Worm (Caenorhabditis elegans) whole organism, L4 larva: Measurements from ENCODE around the gene C49F5.6.

Experiments used
- F26F4.8 ChIP-seq: fragments of 200-800 bp; sonication (Bioruptor generic); conservative IDR thresholded peaks from 2 replicates; pipeline ENCODE4 v1.3.6; 2022; ENCODE audit warnings: missing genetic modification characterization, missing compliant biosample characterization
- R02D3.7 ChIP-seq: fragments of 150-350 bp; sonication (generic microtip); optimal IDR thresholded peaks from 3 replicates; lab custom pipeline; 2014; ENCODE audit warnings: missing biosample characterization, missing genetic modification characterization
- aha-1 ChIP-seq: fragments of 150-350 bp; peaks from one replicate; lab custom pipeline; 2014; ENCODE audit warnings: missing biosample characterization, missing genetic modification characterization
- arid-1 ChIP-seq: fragments of 200-800 bp; sonication (Bioruptor generic); conservative IDR thresholded peaks from 2 replicates; pipeline ENCODE4 v1.3.6; 2022; ENCODE audit warnings: missing genetic modification reagents, missing genetic modification characterization, missing compliant biosample characterization
- ceh-20 ChIP-seq: fragments of 200-800 bp; sonication (Bioruptor generic); IDR thresholded peaks from 2 replicates; pipeline ENCODE4 v1.3.6; 2022; ENCODE audit warnings: missing genetic modification reagents, missing genetic modification characterization, missing compliant biosample characterization
- ceh-28 ChIP-seq: fragments of 150-350 bp; optimal IDR thresholded peaks from 2 replicates; lab custom pipeline; 2014; ENCODE audit warnings: missing biosample characterization, missing genetic modification reagents, missing genetic modification characterization
- ctbp-1 ChIP-seq: fragments of 200-800 bp; sonication (Bioruptor generic); IDR thresholded peaks from 2 replicates; pipeline ENCODE4 v1.3.6; 2022; ENCODE audit warnings: missing genetic modification reagents, missing genetic modification characterization, missing compliant biosample characterization
- daf-12 ChIP-seq: fragments of 150-350 bp; optimal IDR thresholded peaks from 2 replicates; lab custom pipeline; 2014; ENCODE audit warnings: missing biosample characterization, missing genetic modification reagents, missing genetic modification characterization
- daf-16 ChIP-seq, 3 experiments: sonication (generic microtip); optimal IDR thresholded peaks; 2 replicates each; lab custom pipeline; 2016 to 2017; ENCODE audit warnings: missing genetic modification characterization in 3 of 3, missing genetic modification reagents in 3 of 3, mild to moderate bottlenecking in 2 of 3, missing compliant biosample characterization in 2 of 3, missing biosample characterization in 1 of 3, moderate library complexity in 1 of 3
- daf-19 ChIP-seq: fragments of 200-800 bp; sonication (Bioruptor generic); conservative IDR thresholded peaks from 2 replicates; pipeline ENCODE4 v1.3.6; 2022; ENCODE audit warnings: missing genetic modification characterization, missing compliant biosample characterization
- dmd-6 ChIP-seq: fragments of 200-800 bp; sonication (Bioruptor generic); IDR thresholded peaks from 2 replicates; pipeline ENCODE4 v1.3.6; 2022; ENCODE audit warnings: missing genetic modification reagents, missing genetic modification characterization, missing compliant biosample characterization
- dmd-9 ChIP-seq: fragments of 200-800 bp; sonication (Bioruptor generic); IDR thresholded peaks from 2 replicates; pipeline ENCODE4 v1.3.6; 2022; ENCODE audit warnings: missing genetic modification reagents, missing genetic modification characterization, missing compliant biosample characterization
- duxl-1 ChIP-seq: sonication (generic microtip); optimal IDR thresholded peaks from 2 replicates; lab custom pipeline; 2016; ENCODE audit warnings: mild to moderate bottlenecking, missing genetic modification characterization, moderate library complexity, missing compliant biosample characterization; ENCODE audit not compliant: poor library complexity
- dve-1 ChIP-seq: sonication (generic microtip); optimal IDR thresholded peaks from 2 replicates; lab custom pipeline; 2017; ENCODE audit warnings: antibody characterized with exemption, mild to moderate bottlenecking, missing genetic modification characterization, missing compliant biosample characterization; ENCODE audit not compliant: insufficient read depth
- fos-1 ChIP-seq: fragments of 150-350 bp; optimal IDR thresholded peaks from 2 replicates; lab custom pipeline; 2014; ENCODE audit warnings: missing biosample characterization, missing genetic modification characterization
- hif-1 ChIP-seq, 2 experiments: sonication (generic microtip); optimal IDR thresholded peaks; 2 replicates each; lab custom pipeline; 2016 to 2017; ENCODE audit warnings: missing compliant biosample characterization in 2 of 2, missing genetic modification characterization in 2 of 2, missing genetic modification reagents in 2 of 2, missing genotype in 2 of 2, mild to moderate bottlenecking in 1 of 2
- jun-1 ChIP-seq: fragments of 150-350 bp; optimal IDR thresholded peaks from 2 replicates; lab custom pipeline; 2014; ENCODE audit warnings: missing biosample characterization, missing genetic modification reagents, missing genetic modification characterization
- lin-1 ChIP-seq: fragments of 200-800 bp; sonication (Bioruptor generic); IDR thresholded peaks from 2 replicates; pipeline ENCODE4 v1.3.6; 2022; ENCODE audit warnings: missing genetic modification reagents, missing genetic modification characterization, missing compliant biosample characterization
- lin-38 ChIP-seq: fragments of 200-800 bp; sonication (Bioruptor generic); IDR thresholded peaks from 2 replicates; pipeline ENCODE4 v1.3.6; 2022; ENCODE audit warnings: missing genetic modification reagents, missing genetic modification characterization, missing compliant biosample characterization
- lin-39 ChIP-seq: fragments of 150-350 bp; optimal IDR thresholded peaks from 2 replicates; lab custom pipeline; 2014; ENCODE audit warnings: missing biosample characterization, missing genetic modification reagents, missing genetic modification characterization
- lsy-2 ChIP-seq, 2 experiments: fragments of 150-350 bp in 1 of 2; sonication (generic microtip) in 1 of 2; optimal IDR thresholded peaks; 2 replicates each; lab custom pipeline; 2014 to 2017; ENCODE audit warnings: missing biosample characterization in 2 of 2, missing genetic modification characterization in 2 of 2
- madf-5 ChIP-seq, 2 experiments: fragments of 200-800 bp; sonication (Bioruptor generic); IDR thresholded peaks; 2 replicates each; pipeline ENCODE4 v1.3.6; 2022; ENCODE audit warnings: missing compliant biosample characterization in 2 of 2, missing genetic modification characterization in 2 of 2
- madf-9 ChIP-seq: fragments of 200-800 bp; sonication (Bioruptor generic); conservative IDR thresholded peaks from 2 replicates; pipeline ENCODE4 v1.3.6; 2022; ENCODE audit warnings: missing genetic modification reagents, missing genetic modification characterization, missing compliant biosample characterization
- mdt-29 ChIP-seq: fragments of 200-800 bp; sonication (Bioruptor generic); IDR thresholded peaks from 2 replicates; pipeline ENCODE4 v1.3.6; 2022; ENCODE audit warnings: missing genetic modification reagents, missing genetic modification characterization, missing compliant biosample characterization
- mep-1 ChIP-seq: fragments of 150-350 bp; sonication (generic microtip); optimal IDR thresholded peaks from 3 replicates; lab custom pipeline; 2014; ENCODE audit warnings: missing biosample characterization, missing genetic modification characterization
- mes-2 ChIP-seq: sonication (generic microtip); optimal IDR thresholded peaks from 2 replicates; lab custom pipeline; 2016; ENCODE audit warnings: missing genotype, mild to moderate bottlenecking, missing genetic modification characterization, missing compliant biosample characterization; ENCODE audit not compliant: poor library complexity, severe bottlenecking
- mxl-2 ChIP-seq: fragments of 200-800 bp; sonication (Bioruptor generic); conservative IDR thresholded peaks from 2 replicates; pipeline ENCODE4 v1.3.6; 2022; ENCODE audit warnings: missing genetic modification reagents, missing genetic modification characterization, missing compliant biosample characterization
- nhr-237 ChIP-seq: sonication (generic microtip); optimal IDR thresholded peaks from 2 replicates; lab custom pipeline; 2017; ENCODE audit warnings: missing biosample characterization, missing genetic modification characterization
- nhr-28 ChIP-seq: fragments of 150-350 bp; optimal IDR thresholded peaks from 2 replicates; lab custom pipeline; 2014; ENCODE audit warnings: missing biosample characterization, missing genetic modification characterization
- nhr-41 ChIP-seq: fragments of 200-800 bp; sonication (Bioruptor generic); IDR thresholded peaks from 2 replicates; pipeline ENCODE4 v1.3.6; 2022; ENCODE audit warnings: missing genetic modification reagents, missing genetic modification characterization, missing compliant biosample characterization
- nhr-6 ChIP-seq: fragments of 150-350 bp; optimal IDR thresholded peaks from 2 replicates; lab custom pipeline; 2014; ENCODE audit warnings: missing biosample characterization, missing genetic modification characterization
- nhr-77 ChIP-seq: fragments of 150-350 bp; optimal IDR thresholded peaks from 2 replicates; lab custom pipeline; 2014; ENCODE audit warnings: missing biosample characterization, missing genetic modification characterization
- pqm-1 ChIP-seq: sonication (generic microtip); optimal IDR thresholded peaks from 2 replicates; lab custom pipeline; 2017; ENCODE audit warnings: missing biosample characterization, missing genetic modification characterization
- sdz-12 ChIP-seq: fragments of 200-800 bp; sonication (Bioruptor generic); optimal IDR thresholded peaks from 2 replicates; lab custom pipeline; 2018; ENCODE audit warnings: mild to moderate bottlenecking, missing genetic modification characterization, missing compliant biosample characterization
- set-16 ChIP-seq: fragments of 200-800 bp; sonication (Bioruptor generic); IDR thresholded peaks from 2 replicates; pipeline ENCODE4 v1.3.6; 2022; ENCODE audit warnings: missing genetic modification reagents, missing genetic modification characterization, missing compliant biosample characterization
- skn-1 ChIP-seq: fragments of 150-350 bp; optimal IDR thresholded peaks from 2 replicates; lab custom pipeline; 2014; ENCODE audit warnings: missing biosample characterization, missing genetic modification characterization
- spr-3 ChIP-seq: fragments of 200-800 bp; sonication (Bioruptor generic); optimal IDR thresholded peaks from 2 replicates; lab custom pipeline; 2018; ENCODE audit warnings: mild to moderate bottlenecking, missing genetic modification characterization, missing compliant biosample characterization
- unc-62 ChIP-seq, 3 experiments: fragments of 150-350 bp in 1 of 3; sonication (generic microtip); optimal IDR thresholded peaks in 2 of 3; peaks in 1 of 3; 1 replicate in 1 of 3; 2 replicates in 2 of 3; lab custom pipeline; 2014 to 2017; ENCODE audit warnings: missing biosample characterization in 3 of 3, missing genetic modification characterization in 3 of 3, missing genetic modification reagents in 3 of 3, missing genotype in 1 of 3
- zag-1 ChIP-seq: fragments of 150-350 bp; optimal IDR thresholded peaks from 2 replicates; lab custom pipeline; 2014; ENCODE audit warnings: missing biosample characterization, missing genetic modification characterization
- zip-11 ChIP-seq: fragments of 200-800 bp; sonication (Bioruptor generic); IDR thresholded peaks from 2 replicates; pipeline ENCODE4 v1.3.6; 2022; ENCODE audit warnings: missing genetic modification characterization, missing compliant biosample characterization

The C49F5.6 gene

ce11 chrX:12004925-12005324 lies 16.8 kb downstream of the C49F5.6 start (continued):
- TF ChIP-seq mxl-2 (no peak), R02D3.7 (tag; lab: Kevin White, UChicago) (no peak), ceh-20 (no peak), mep-1 (tag; lab: Kevin White, UChicago) (no peak), aha-1 (tag; lab: Kevin White, UChicago) (no peak), lin-39 (tag; lab: Kevin White, UChicago) (no peak), F26F4.8 (GFP tag; lab: Robert Waterston, UW) (no peak), nhr-6 (tag; lab: Kevin White, UChicago) (no peak), hif-1 (tag; optimal IDR thresholded peaks at IDR 0.05; lab: Kevin White, UChicago) (no peak), duxl-1 (tag; lab: Kevin White, UChicago) (no peak), arid-1 (GFP tag; lab: Robert Waterston, UW) (no peak), lin-38 (GFP tag; lab: Robert Waterston, UW) (no peak), nhr-28 (tag; lab: Kevin White, UChicago) (peak; percentile 8), zag-1 (no peak), set-16 (GFP tag; lab: Robert Waterston, UW) (no peak), nhr-77 (tag; lab: Kevin White, UChicago) (no peak), madf-5 (GFP tag; IDR thresholded peaks at IDR 0.05; lab: Robert Waterston, UW) (no peak), daf-12 (tag; lab: Kevin White, UChicago) (no peak), nhr-41 (no peak), ctbp-1 (GFP tag; lab: Robert Waterston, UW) (no peak), dve-1 (tag; lab: Kevin White, UChicago) (peak; percentile 8), mes-2 (no peak), sdz-12 (GFP tag; lab: Kevin White, UChicago) (no peak), dmd-9 (no peak), zip-11 (GFP tag; lab: Robert Waterston, UW) (no peak), dmd-6 (GFP tag; lab: Robert Waterston, UW) (peak; percentile 72), pqm-1 (tag; lab: Kevin White, UChicago) (peak; percentile 51), daf-16 (GFP tag; optimal IDR thresholded peaks at IDR 0.05; lab: Kevin White, UChicago) (no peak), daf-16 (tag; optimal IDR thresholded peaks at IDR 0.05; lab: Kevin White, UChicago) (peak; percentile 91)

- TF ChIP-seq jun-1 (no peak), daf-19 (GFP tag; lab: Robert Waterston, UW) (no peak), zip-11 (GFP tag; lab: Robert Waterston, UW) (no peak), ceh-28 (no peak), lsy-2 (tag; optimal IDR thresholded peaks at IDR 0.05; lab: Kevin White, UChicago) (no peak), dmd-9 (no peak), lin-1 (GFP tag; lab: Robert Waterston, UW) (no peak), mdt-29 (GFP tag; lab: Robert Waterston, UW) (no peak), ceh-20 (no peak), skn-1 (no peak), spr-3 (GFP tag; lab: Kevin White, UChicago) (no peak), aha-1 (tag; lab: Kevin White, UChicago) (peak; percentile 51), fos-1 (no peak), unc-62 (GFP tag; optimal IDR thresholded peaks at IDR 0.05 in 1 of 2; lab: Kevin White, UChicago) (peak in 1 of 2 experiments; percentile 65), unc-62 (tag; optimal IDR thresholded peaks at IDR 0.05; lab: Kevin White, UChicago) (no peak)
These were observed 17.4 kb downstream of the C49F5.6 start, which contains the start of gene sma-5 for ce11 chrX:12005499-12005959. Gene sma-5, minus strand, starts transcription at chrX:12005549.

- TF ChIP-seq unc-62 (GFP tag; optimal IDR thresholded peaks at IDR 0.05 in 1 of 2; lab: Kevin White, UChicago) (peak in 1 of 2 experiments; percentile 97), unc-62 (tag; optimal IDR thresholded peaks at IDR 0.05; lab: Kevin White, UChicago) (no peak), dmd-6 (GFP tag; lab: Robert Waterston, UW) (peak; percentile 27; the same call in 1 of the 2 replicates), arid-1 (GFP tag; lab: Robert Waterston, UW) (no peak), madf-9 (GFP tag; lab: Robert Waterston, UW) (no peak), daf-16 (GFP tag; optimal IDR thresholded peaks at IDR 0.05; lab: Kevin White, UChicago) (no peak), daf-16 (tag; optimal IDR thresholded peaks at IDR 0.05; lab: Kevin White, UChicago) (peak; percentile 72), dmd-9 (no peak), nhr-237 (tag; lab: Kevin White, UChicago) (no peak)
- TF ChIP-seq, all 104 proteins: peak for 3
These were observed 18.4 kb downstream of the C49F5.6 start for ce11 chrX:12006470-12006869.
